Fruit fly (Drosophila melanogaster) whole organism, embryonic: ENCODE measurements around the gene CG2816.
A peak's percentile ranks its signal among the peaks of the same experiment; 100 is the strongest.

Experiments
- Bdp1 ChIP-seq: fragments of 200-800 bp; sonication (Bioruptor generic); optimal IDR thresholded peaks from 3 replicates; lab custom pipeline; 2016; ENCODE audit warnings: missing biosample characterization, missing genetic modification characterization
- CG10654 ChIP-seq: fragments of 200-800 bp; sonication (Bioruptor generic); optimal IDR thresholded peaks from 2 replicates; lab custom pipeline; 2016; ENCODE audit warnings: missing biosample characterization, missing genetic modification characterization
- CG10979 ChIP-seq: fragments of 200-800 bp; sonication (Bioruptor generic); optimal IDR thresholded peaks from 2 replicates; lab custom pipeline; 2018; ENCODE audit warnings: missing biosample characterization, mild to moderate bottlenecking, missing genetic modification characterization, moderate library complexity
- CG12391 ChIP-seq: fragments of 200-800 bp; sonication (Bioruptor generic); optimal IDR thresholded peaks from 3 replicates; lab custom pipeline; 2018; ENCODE audit warnings: missing biosample characterization, mild to moderate bottlenecking, missing genetic modification characterization, moderate library complexity
- CG13424 ChIP-seq: fragments of 200-800 bp; sonication (Bioruptor generic); optimal IDR thresholded peaks from 2 replicates; lab custom pipeline; 2019; ENCODE audit warnings: missing biosample characterization, mild to moderate bottlenecking, missing genetic modification characterization, moderate library complexity
- CG14050 ChIP-seq: fragments of 200-800 bp; sonication (Bioruptor generic); IDR thresholded peaks from 3 replicates; pipeline ENCODE4 v1.3.6; 2022; ENCODE audit warnings: missing biosample characterization, missing genetic modification characterization
- CG1603 ChIP-seq: fragments of 200-800 bp; sonication (Bioruptor generic); optimal IDR thresholded peaks from 2 replicates; lab custom pipeline; 2019; ENCODE audit warnings: missing biosample characterization, mild to moderate bottlenecking, missing genetic modification characterization, moderate library complexity
- CG16779 ChIP-seq: fragments of 200-800 bp; sonication (Bioruptor generic); IDR thresholded peaks from 2 replicates; pipeline ENCODE4 v1.3.6; 2022; ENCODE audit warnings: missing biosample characterization, missing genetic modification characterization
- CG16815 ChIP-seq: fragments of 200-800 bp; sonication (Bioruptor generic); optimal IDR thresholded peaks from 3 replicates; lab custom pipeline; 2017; ENCODE audit warnings: missing biosample characterization, mild to moderate bottlenecking, missing genetic modification characterization
- CG18619 ChIP-seq: fragments of 200-800 bp; sonication (Bioruptor generic); optimal IDR thresholded peaks from 3 replicates; lab custom pipeline; 2017; ENCODE audit warnings: missing biosample characterization, mild to moderate bottlenecking, missing genetic modification characterization
- CG30431 ChIP-seq: fragments of 200-800 bp; sonication (Bioruptor generic); optimal IDR thresholded peaks from 2 replicates; lab custom pipeline; 2017; ENCODE audit warnings: missing biosample characterization, missing genetic modification characterization
- CG32532 ChIP-seq: fragments of 200-800 bp; sonication (Bioruptor generic); IDR thresholded peaks from 2 replicates; pipeline ENCODE4 v1.3.6; 2022; ENCODE audit warnings: missing biosample characterization, missing genetic modification characterization
- CG32767 ChIP-seq: fragments of 200-800 bp; sonication (Bioruptor generic); IDR thresholded peaks from 2 replicates; pipeline ENCODE4 v1.3.6; 2022; ENCODE audit warnings: missing biosample characterization, missing genetic modification characterization
- CG34224 ChIP-seq: fragments of 200-800 bp; sonication (Bioruptor generic); IDR thresholded peaks from 3 replicates; pipeline ENCODE4 v1.3.6; 2022; ENCODE audit warnings: missing biosample characterization, missing genetic modification characterization; ENCODE audit not compliant: partially characterized antibody
- CG34376 ChIP-seq: fragments of 200-800 bp; sonication (Bioruptor generic); optimal IDR thresholded peaks from 2 replicates; lab custom pipeline; 2018; ENCODE audit warnings: missing biosample characterization, mild to moderate bottlenecking, missing genetic modification characterization
- CG4424 ChIP-seq: fragments of 200-800 bp; sonication (Bioruptor generic); optimal IDR thresholded peaks from 3 replicates; lab custom pipeline; 2016; ENCODE audit warnings: missing biosample characterization, missing genetic modification characterization
- CG4617 ChIP-seq: fragments of 200-800 bp; sonication (Bioruptor generic); optimal IDR thresholded peaks from 3 replicates; lab custom pipeline; 2016; ENCODE audit warnings: missing biosample characterization, missing genetic modification characterization, borderline replicate concordance
- CG6854 ChIP-seq: fragments of 200-800 bp; sonication (Bioruptor generic); optimal IDR thresholded peaks from 3 replicates; lab custom pipeline; 2017; ENCODE audit warnings: missing biosample characterization, mild to moderate bottlenecking, missing genetic modification characterization
- CG7372 ChIP-seq: fragments of 200-800 bp; sonication (Bioruptor generic); IDR thresholded peaks from 2 replicates; pipeline ENCODE4 v1.3.6; 2022; ENCODE audit warnings: missing biosample characterization, missing genetic modification characterization
- CG9609 ChIP-seq: fragments of 200-800 bp; sonication (Bioruptor generic); optimal IDR thresholded peaks from 3 replicates; lab custom pipeline; 2016; ENCODE audit warnings: missing biosample characterization, missing genetic modification characterization
- Camta ChIP-seq: fragments of 200-800 bp; sonication (Bioruptor generic); optimal IDR thresholded peaks from 2 replicates; lab custom pipeline; 2016; ENCODE audit warnings: missing biosample characterization, missing genetic modification characterization
- Dek ChIP-seq: fragments of 200-800 bp; sonication (Bioruptor generic); optimal IDR thresholded peaks from 3 replicates; lab custom pipeline; 2019; ENCODE audit warnings: missing biosample characterization, mild to moderate bottlenecking, missing genetic modification characterization, moderate library complexity
- Hand ChIP-seq: fragments of 200-800 bp; sonication (Bioruptor generic); optimal IDR thresholded peaks from 2 replicates; lab custom pipeline; 2017; ENCODE audit warnings: mild to moderate bottlenecking, missing biosample characterization, missing genetic modification reagents, missing genetic modification characterization
- HmgD ChIP-seq: fragments of 200-800 bp; sonication (Bioruptor generic); optimal IDR thresholded peaks from 3 replicates; lab custom pipeline; 2016; ENCODE audit warnings: missing biosample characterization, missing genetic modification characterization
- Meics ChIP-seq: fragments of 200-800 bp; sonication (Bioruptor generic); optimal IDR thresholded peaks from 2 replicates; lab custom pipeline; 2017; ENCODE audit warnings: missing biosample characterization, mild to moderate bottlenecking, missing genetic modification characterization
- NK7.1 ChIP-seq: fragments of 200-800 bp; sonication (Bioruptor generic); optimal IDR thresholded peaks from 3 replicates; lab custom pipeline; 2016; ENCODE audit warnings: missing biosample characterization, missing genetic modification characterization
- Optix ChIP-seq: fragments of 200-800 bp; sonication (Bioruptor generic); IDR thresholded peaks from 3 replicates; pipeline ENCODE4 v1.3.6; 2022; ENCODE audit warnings: missing biosample characterization, missing genetic modification characterization
- Rfx ChIP-seq: fragments of 200-800 bp; sonication (Bioruptor generic); IDR thresholded peaks from 2 replicates; pipeline ENCODE4 v1.3.6; 2022; ENCODE audit warnings: missing biosample characterization, missing genetic modification characterization
- Trl ChIP-seq, 3 experiments: fragments of >200 bp in 2 of 3; fragments of 200-800 bp in 1 of 3; sonication (Bioruptor generic) in 1 of 3; optimal IDR thresholded peaks; 2 replicates in 1 of 3; 3 replicates in 2 of 3; lab custom pipeline; 2016 to 2017; ENCODE audit warnings: missing biosample characterization in 1 of 3, missing genetic modification characterization in 1 of 3
- ato ChIP-seq: fragments of 200-800 bp; sonication (Bioruptor generic); IDR thresholded peaks from 2 replicates; pipeline ENCODE4 v1.3.6; 2022; ENCODE audit warnings: missing biosample characterization, missing genetic modification characterization; ENCODE audit not compliant: partially characterized antibody
- bcd ChIP-seq: fragments of 200-800 bp; sonication (Bioruptor generic); optimal IDR thresholded peaks from 2 replicates; lab custom pipeline; 2017; ENCODE audit warnings: missing biosample characterization, mild to moderate bottlenecking, missing genetic modification characterization
- bowl ChIP-seq: fragments of 200-800 bp; sonication (Bioruptor generic); IDR thresholded peaks from 2 replicates; pipeline ENCODE4 v1.3.6; 2022; ENCODE audit warnings: missing biosample characterization, missing genetic modification characterization
- cas ChIP-seq: fragments of 200-800 bp; sonication (Bioruptor generic); IDR thresholded peaks from 2 replicates; pipeline ENCODE4 v1.3.6; 2022; ENCODE audit warnings: missing biosample characterization, missing genetic modification characterization
- caup ChIP-seq: fragments of 200-800 bp; sonication (Bioruptor generic); optimal IDR thresholded peaks from 3 replicates; lab custom pipeline; 2017; ENCODE audit warnings: missing biosample characterization, mild to moderate bottlenecking, missing genetic modification characterization, moderate library complexity; ENCODE audit not compliant: severe bottlenecking
- disco-r ChIP-seq: fragments of 200-800 bp; sonication (Bioruptor generic); optimal IDR thresholded peaks from 2 replicates; lab custom pipeline; 2016; ENCODE audit warnings: missing biosample characterization, missing genetic modification characterization
- dmrt11E ChIP-seq: fragments of 200-800 bp; sonication (Bioruptor generic); optimal IDR thresholded peaks from 3 replicates; lab custom pipeline; 2018; ENCODE audit warnings: missing biosample characterization, mild to moderate bottlenecking, missing genetic modification characterization, moderate library complexity
- en ChIP-seq: fragments of 200-800 bp; sonication (Bioruptor generic); optimal IDR thresholded peaks from 2 replicates; lab custom pipeline; 2016; ENCODE audit warnings: missing biosample characterization, missing genetic modification characterization
- gcm2 ChIP-seq: fragments of 200-800 bp; sonication (Bioruptor generic); optimal IDR thresholded peaks from 2 replicates; lab custom pipeline; 2016; ENCODE audit warnings: missing biosample characterization, missing genetic modification characterization
- grau ChIP-seq: fragments of 200-800 bp; optimal IDR thresholded peaks from 3 replicates; lab custom pipeline; 2019; ENCODE audit warnings: missing biosample characterization, mild to moderate bottlenecking, missing genetic modification characterization, moderate library complexity
- h ChIP-seq: fragments of >200 bp; optimal IDR thresholded peaks from 2 replicates; lab custom pipeline; 2017
- ham ChIP-seq: fragments of 200-800 bp; sonication (Bioruptor generic); IDR thresholded peaks from 2 replicates; pipeline ENCODE4 v1.3.6; 2022; ENCODE audit warnings: missing biosample characterization, missing genetic modification characterization
- pnt ChIP-seq: fragments of 200-800 bp; sonication (Bioruptor generic); optimal IDR thresholded peaks from 3 replicates; lab custom pipeline; 2016; ENCODE audit warnings: missing biosample characterization, missing genetic modification characterization
- rib ChIP-seq: fragments of 200-800 bp; sonication (Bioruptor generic); IDR thresholded peaks from 2 replicates; pipeline ENCODE4 v1.3.6; 2022; ENCODE audit warnings: missing biosample characterization, missing genetic modification characterization
- sd ChIP-seq: fragments of 200-800 bp; sonication (Bioruptor generic); optimal IDR thresholded peaks from 3 replicates; lab custom pipeline; 2018; ENCODE audit warnings: missing biosample characterization, mild to moderate bottlenecking, missing genetic modification characterization, moderate library complexity
- sim ChIP-seq: fragments of 200-800 bp; sonication (Bioruptor generic); IDR thresholded peaks from 2 replicates; pipeline ENCODE4 v1.3.6; 2022; ENCODE audit warnings: missing biosample characterization, missing genetic modification characterization
- sima ChIP-seq: fragments of 200-800 bp; sonication (Bioruptor generic); optimal IDR thresholded peaks from 2 replicates; lab custom pipeline; 2016; ENCODE audit warnings: missing biosample characterization, missing genetic modification characterization
- slp2 ChIP-seq: fragments of 200-800 bp; sonication (Bioruptor generic); optimal IDR thresholded peaks from 2 replicates; lab custom pipeline; 2016; ENCODE audit warnings: missing biosample characterization, missing genetic modification characterization
- tap ChIP-seq: fragments of 200-800 bp; optimal IDR thresholded peaks from 3 replicates; lab custom pipeline; 2019; ENCODE audit warnings: missing biosample characterization, mild to moderate bottlenecking, missing genetic modification characterization, moderate library complexity
- trem ChIP-seq: fragments of 200-800 bp; optimal IDR thresholded peaks from 3 replicates; lab custom pipeline; 2019; ENCODE audit warnings: missing biosample characterization, mild to moderate bottlenecking, missing genetic modification characterization, moderate library complexity
- tup ChIP-seq: fragments of 200-800 bp; sonication (Bioruptor generic); optimal IDR thresholded peaks from 2 replicates; lab custom pipeline; 2016; ENCODE audit warnings: missing biosample characterization, mild to moderate bottlenecking, missing genetic modification characterization, moderate library complexity
- wek ChIP-seq: fragments of 200-800 bp; sonication (Bioruptor generic); optimal IDR thresholded peaks from 3 replicates; lab custom pipeline; 2018; ENCODE audit warnings: missing biosample characterization, mild to moderate bottlenecking, missing genetic modification characterization, moderate library complexity

The CG2816 gene

DNA sequence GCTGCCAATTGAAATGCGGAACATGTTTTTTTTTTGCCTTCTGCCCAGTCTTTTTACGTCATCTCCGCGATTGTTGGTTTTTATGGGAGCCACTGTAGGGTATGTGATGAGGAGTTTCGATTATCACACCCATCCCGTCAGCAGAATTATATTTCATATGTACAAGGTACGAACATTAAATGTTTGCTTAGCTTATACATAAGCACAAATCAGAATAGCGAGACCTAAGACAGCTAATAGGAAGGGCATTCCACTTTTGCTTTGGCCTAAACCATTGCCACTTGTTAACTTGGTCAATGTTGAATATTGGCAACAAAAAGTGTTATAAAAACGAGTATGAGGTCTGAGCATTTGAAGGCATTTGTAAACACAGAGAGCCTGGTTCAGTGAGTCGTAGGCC lies at the start of gene CG2816 (continued):
- TF ChIP-seq bcd = peak; percentile 38
- TF ChIP-seq CG32767 (GFP tag; lab: Robert Waterston, UW) = 0 out of 2 replicates have a peak, but pooled peaks have one; percentile 14
- TF ChIP-seq HmgD (GFP tag; lab: Kevin White, UChicago) = peak; percentile 36
- no peak for TF ChIP-seq gcm2 (GFP tag; lab: Kevin White, UChicago)
- TF ChIP-seq CG14050 (GFP tag; lab: Robert Waterston, UW) = peak; percentile 24; the same call in 1 of the 3 replicates
- 0 out of 3 replicates have a peak, but pooled peaks have one; percentile 40 for TF ChIP-seq Optix (GFP tag; lab: Robert Waterston, UW)
- no peak for TF ChIP-seq ato (GFP tag; lab: Robert Waterston, UW)
- TF ChIP-seq Hand (GFP tag; lab: Kevin White, UChicago) = no peak
- TF ChIP-seq CG16815 (GFP tag; lab: Kevin White, UChicago) = peak; percentile 56
- no peak for TF ChIP-seq disco-r
- peak; percentile 58 for TF ChIP-seq grau (tag; lab: Kevin White, UChicago)
- TF ChIP-seq CG34224 (GFP tag; lab: Robert Waterston, UW) = no peak
- peak; percentile 51 for TF ChIP-seq CG1603 (tag; lab: Kevin White, UChicago)
- peak; percentile 75; the same call in 1 of the 2 replicates for TF ChIP-seq cas (GFP tag; lab: Robert Waterston, UW)
- peak; percentile 85 for TF ChIP-seq CG7372 (GFP tag; lab: Robert Waterston, UW)
- TF ChIP-seq caup (GFP tag; lab: Kevin White, UChicago) = peak; percentile 51
- TF ChIP-seq CG16779 (GFP tag; lab: Robert Waterston, UW) = no peak
- TF ChIP-seq h (lab: Kevin White, UChicago) = no peak
- TF ChIP-seq Rfx (GFP tag; lab: Robert Waterston, UW) = peak; percentile 98
- TF ChIP-seq sima (GFP tag; lab: Kevin White, UChicago) = no peak
- no peak for TF ChIP-seq CG4424 (GFP tag; lab: Kevin White, UChicago)
- peak; percentile 61 for TF ChIP-seq sd (tag; lab: Kevin White, UChicago)
- no peak for TF ChIP-seq tup (GFP tag; lab: Kevin White, UChicago)
- peak; percentile 65 for TF ChIP-seq CG18619 (GFP tag; lab: Kevin White, UChicago)
- peak; percentile 18 for TF ChIP-seq NK7.1 (GFP tag; lab: Kevin White, UChicago)
- TF ChIP-seq Dek = peak; percentile 76
- peak; percentile 70 for TF ChIP-seq Camta (GFP tag; lab: Kevin White, UChicago)
- TF ChIP-seq CG10979 (tag; lab: Kevin White, UChicago) = no peak
- TF ChIP-seq CG32532 (GFP tag; lab: Robert Waterston, UW) = peak; percentile 70
- TF ChIP-seq pnt (GFP tag; lab: Kevin White, UChicago) = no peak
- TF ChIP-seq tap (tag; lab: Kevin White, UChicago) = peak; percentile 24
- no peak for TF ChIP-seq Bdp1
- TF ChIP-seq CG34376 (GFP tag; lab: Kevin White, UChicago) = peak; percentile 13
- peak; percentile 6 for TF ChIP-seq CG30431 (GFP tag; lab: Kevin White, UChicago)
- TF ChIP-seq ham (GFP tag; lab: Robert Waterston, UW) = peak; percentile 23; the same call in 1 of the 2 replicates
- TF ChIP-seq dmrt11E (tag; lab: Kevin White, UChicago) = no peak
- TF ChIP-seq Trl (optimal IDR thresholded peaks at IDR 0.05; lab: Kevin White, UChicago) = no peak
- peak; percentile 26 for TF ChIP-seq Trl (GFP tag; optimal IDR thresholded peaks at IDR 0.05; lab: Kevin White, UChicago)
- peak; percentile 63 for TF ChIP-seq slp2 (GFP tag; lab: Kevin White, UChicago)
- peak; percentile 7 for TF ChIP-seq en (GFP tag; lab: Kevin White, UChicago)
- peak; percentile 77 for TF ChIP-seq CG9609 (GFP tag; lab: Kevin White, UChicago)
- no peak for TF ChIP-seq bowl (GFP tag; lab: Robert Waterston, UW)
- no peak for TF ChIP-seq CG12391
- TF ChIP-seq CG4617 (GFP tag; lab: Kevin White, UChicago) = peak; percentile 18
- TF ChIP-seq Meics = peak; percentile 44
- no peak for TF ChIP-seq wek (GFP tag; lab: Kevin White, UChicago)
- TF ChIP-seq CG6854 = no peak
- TF ChIP-seq trem = no peak
- TF ChIP-seq CG13424 (tag; lab: Kevin White, UChicago) = peak; percentile 37
- peak; percentile 94 for TF ChIP-seq rib (GFP tag; lab: Robert Waterston, UW)
- TF ChIP-seq sim (GFP tag; lab: Robert Waterston, UW) = no peak
- peak; percentile 32 for TF ChIP-seq CG10654
